Worm (Caenorhabditis elegans) whole organism, L1 larva: ENCODE measurements around the gene glrx-22.

ENCODE experiments used
- lin-15B ChIP-seq: fragments of 150-350 bp; sonication (generic microtip); optimal IDR thresholded peaks from 3 replicates; lab custom pipeline; 2014; ENCODE audit warnings: missing biosample characterization, missing genetic modification characterization
- sox-4 ChIP-seq: sonication (generic microtip); optimal IDR thresholded peaks from 2 replicates; lab custom pipeline; 2016; ENCODE audit warnings: missing genetic modification characterization, missing compliant biosample characterization
- unc-130 ChIP-seq: fragments of 150-350 bp; optimal IDR thresholded peaks from 2 replicates; lab custom pipeline; 2017; ENCODE audit warnings: missing biosample characterization, missing genetic modification characterization, inconsistent platforms

DNA sequence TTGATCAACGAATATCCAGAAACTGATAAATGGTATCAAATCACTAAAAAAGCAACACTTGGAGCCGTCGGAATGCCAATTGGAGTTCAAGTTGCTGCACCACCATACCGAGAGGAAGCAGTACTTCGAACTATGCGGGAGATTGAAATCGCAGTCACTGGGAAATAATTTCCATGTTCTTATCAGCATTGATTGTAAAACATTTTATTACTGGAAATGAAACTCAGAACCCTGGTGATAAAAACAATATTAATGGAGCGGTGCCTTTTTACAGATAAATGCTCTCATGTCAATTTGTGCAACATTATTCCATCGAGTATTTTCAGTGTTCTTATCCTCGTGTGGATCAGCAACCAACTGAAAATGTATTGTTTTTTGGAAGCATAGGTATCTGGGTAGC lies 39.3 kb downstream of the glrx-22 start:
- TF ChIP-seq unc-130 (tag; lab: Kevin White, UChicago) (no peak), sox-4 (no peak), lin-15B (no peak)
